Fruit fly (Drosophila melanogaster): ENCODE data around the gene Spase22-23.

- TF ChIP-seq psq (optimal IDR thresholded peaks at IDR 0.05) (no peak), EcR (GFP tag; optimal IDR thresholded peaks at IDR 0.05) (no peak), Dll (optimal IDR thresholded peaks at IDR 0.05) (no peak)
Observed at dm6 chr3R:24261380-24262021, 31.7 kb upstream of the Spase22-23 start.
